Worm (Caenorhabditis elegans) whole organism, young adult: ENCODE results near the gene F58A4.2.
A peak's percentile ranks its signal among the peaks of the same experiment; 100 is the strongest.

Experiments
- B0019.2 ChIP-seq: fragments of 200-800 bp; sonication (Bioruptor generic); conservative IDR thresholded peaks from 2 replicates; pipeline ENCODE4 v1.3.6; 2022; ENCODE audit warnings: missing genetic modification reagents, missing genetic modification characterization, missing compliant biosample characterization
- B0035.1 ChIP-seq: sonication (generic microtip); optimal IDR thresholded peaks from 2 replicates; lab custom pipeline; 2016; ENCODE audit warnings: missing genetic modification characterization, mild to moderate bottlenecking, missing compliant biosample characterization, missing genotype, missing genetic modification reagents
- B0336.3 ChIP-seq: fragments of 200-800 bp; sonication (Bioruptor generic); IDR thresholded peaks from 2 replicates; pipeline ENCODE4 v1.3.6; 2022; ENCODE audit warnings: missing genetic modification characterization, missing compliant biosample characterization
- C06A6.2 ChIP-seq: fragments of 200-800 bp; sonication (Bioruptor generic); conservative IDR thresholded peaks from 2 replicates; pipeline ENCODE4 v1.3.6; 2022; ENCODE audit warnings: missing genetic modification characterization, missing compliant biosample characterization
- F22D6.2 ChIP-seq: sonication (generic microtip); optimal IDR thresholded peaks from 2 replicates; lab custom pipeline; 2016; ENCODE audit warnings: mild to moderate bottlenecking, missing genetic modification characterization, missing compliant biosample characterization
- K12H6.12 ChIP-seq: fragments of 200-800 bp; sonication (Bioruptor generic); optimal IDR thresholded peaks from 2 replicates; lab custom pipeline; 2018; ENCODE audit warnings: mild to moderate bottlenecking, missing genetic modification characterization, missing compliant biosample characterization
- T07F8.4 ChIP-seq: sonication (generic microtip); optimal IDR thresholded peaks from 2 replicates; lab custom pipeline; 2016; ENCODE audit warnings: mild to moderate bottlenecking, missing genetic modification characterization, moderate library complexity, missing compliant biosample characterization
- Y53G8AR.9 ChIP-seq: fragments of 200-800 bp; sonication (Bioruptor generic); conservative IDR thresholded peaks from 2 replicates; pipeline ENCODE4 v1.3.6; 2022; ENCODE audit warnings: missing genetic modification reagents, missing genetic modification characterization, missing compliant biosample characterization
- Y56A3A.18 ChIP-seq: fragments of 200-800 bp; sonication (Bioruptor generic); IDR thresholded peaks from 2 replicates; pipeline ENCODE4 v1.3.6; 2022; ENCODE audit warnings: missing genetic modification reagents, missing genetic modification characterization, missing compliant biosample characterization
- atf-7 ChIP-seq: sonication (generic microtip); optimal IDR thresholded peaks from 2 replicates; lab custom pipeline; 2017; ENCODE audit warnings: mild to moderate bottlenecking, missing genetic modification characterization, missing compliant biosample characterization
- attf-6 ChIP-seq: fragments of 200-800 bp; sonication (Bioruptor generic); IDR thresholded peaks from 2 replicates; pipeline ENCODE4 v1.3.6; 2022; ENCODE audit warnings: missing genetic modification reagents, missing genetic modification characterization, missing compliant biosample characterization
- bed-2 ChIP-seq: fragments of 200-800 bp; sonication (Bioruptor generic); IDR thresholded peaks from 2 replicates; pipeline ENCODE4 v1.3.6; 2022; ENCODE audit warnings: missing genetic modification reagents, missing genetic modification characterization, missing compliant biosample characterization
- cebp-1 ChIP-seq, 2 experiments: fragments of 200-800 bp in 1 of 2; sonication (Bioruptor generic) in 1 of 2; sonication (generic microtip) in 1 of 2; IDR thresholded peaks in 1 of 2; optimal IDR thresholded peaks in 1 of 2; 2 replicates each; pipeline versions ENCODE4 v1.3.6 to Lab custom; 2017 to 2022; ENCODE audit warnings: missing compliant biosample characterization in 2 of 2, missing genetic modification characterization in 2 of 2, mild to moderate bottlenecking in 1 of 2, missing genetic modification reagents in 1 of 2, moderate library complexity in 1 of 2
- ceh-40 ChIP-seq: fragments of 200-800 bp; sonication (Bioruptor generic); IDR thresholded peaks from 2 replicates; pipeline ENCODE4 v1.3.6; 2022; ENCODE audit warnings: missing genetic modification characterization, missing compliant biosample characterization
- ceh-79 ChIP-seq: sonication (generic microtip); optimal IDR thresholded peaks from 2 replicates; lab custom pipeline; 2017; ENCODE audit warnings: mild to moderate bottlenecking, missing genetic modification characterization, missing compliant biosample characterization
- chd-7 ChIP-seq: sonication (generic microtip); optimal IDR thresholded peaks from 2 replicates; lab custom pipeline; 2016; ENCODE audit warnings: mild to moderate bottlenecking, missing genetic modification characterization, moderate library complexity, missing compliant biosample characterization
- efl-1 ChIP-seq: fragments of 150-350 bp; optimal IDR thresholded peaks from 2 replicates; lab custom pipeline; 2014; ENCODE audit warnings: missing biosample characterization, missing genetic modification reagents, missing genetic modification characterization
- egl-18 ChIP-seq: fragments of 200-800 bp; sonication (Bioruptor generic); IDR thresholded peaks from 2 replicates; pipeline ENCODE4 v1.3.6; 2022; ENCODE audit warnings: missing genetic modification reagents, missing genetic modification characterization, missing compliant biosample characterization
- egl-44 ChIP-seq: fragments of 200-800 bp; sonication (Bioruptor generic); IDR thresholded peaks from 2 replicates; pipeline ENCODE4 v1.3.6; 2022; ENCODE audit warnings: missing genetic modification reagents, missing genetic modification characterization, missing compliant biosample characterization
- ekl-4 ChIP-seq: fragments of 200-800 bp; sonication (Bioruptor generic); IDR thresholded peaks from 2 replicates; pipeline ENCODE4 v1.3.6; 2022; ENCODE audit warnings: missing genetic modification reagents, missing genetic modification characterization, missing compliant biosample characterization
- ets-4 ChIP-seq: fragments of 200-800 bp; sonication (Bioruptor generic); optimal IDR thresholded peaks from 2 replicates; lab custom pipeline; 2018; ENCODE audit warnings: mild to moderate bottlenecking, missing genetic modification characterization, missing compliant biosample characterization
- hmg-1.2 ChIP-seq: fragments of 200-800 bp; sonication (Bioruptor generic); IDR thresholded peaks from 2 replicates; pipeline ENCODE4 v1.3.6; 2022; ENCODE audit warnings: missing genetic modification reagents, missing genetic modification characterization, missing compliant biosample characterization
- hrde-1 ChIP-seq: sonication (generic microtip); optimal IDR thresholded peaks from 2 replicates; lab custom pipeline; 2016; ENCODE audit warnings: missing genetic modification characterization, mild to moderate bottlenecking, missing compliant biosample characterization, moderate library complexity, missing genotype, missing genetic modification reagents, borderline replicate concordance
- lag-1 ChIP-seq: fragments of 200-800 bp; sonication (Bioruptor generic); IDR thresholded peaks from 2 replicates; pipeline ENCODE4 v1.3.6; 2022; ENCODE audit warnings: missing genetic modification reagents, missing genetic modification characterization, missing compliant biosample characterization
- lin-26 ChIP-seq: fragments of 200-800 bp; sonication (Bioruptor generic); IDR thresholded peaks from 2 replicates; pipeline ENCODE4 v1.3.6; 2022; ENCODE audit warnings: missing genetic modification reagents, missing genetic modification characterization, missing compliant biosample characterization
- lsl-1 ChIP-seq: fragments of 200-800 bp; sonication (Bioruptor generic); optimal IDR thresholded peaks from 2 replicates; lab custom pipeline; 2018; ENCODE audit warnings: mild to moderate bottlenecking, missing genetic modification characterization, moderate library complexity, missing compliant biosample characterization
- madf-8 ChIP-seq: fragments of 200-800 bp; sonication (Bioruptor generic); conservative IDR thresholded peaks from 2 replicates; pipeline ENCODE4 v1.3.6; 2022; ENCODE audit warnings: missing genetic modification reagents, missing genetic modification characterization, missing compliant biosample characterization
- nfyb-1 ChIP-seq: fragments of 200-800 bp; sonication (Bioruptor generic); IDR thresholded peaks from 2 replicates; pipeline ENCODE4 v1.3.6; 2022; ENCODE audit warnings: missing genetic modification reagents, missing genetic modification characterization, missing compliant biosample characterization
- nhr-120 ChIP-seq: fragments of 200-800 bp; sonication (Bioruptor generic); IDR thresholded peaks from 2 replicates; pipeline ENCODE4 v1.3.6; 2022; ENCODE audit warnings: missing genetic modification characterization, missing compliant biosample characterization
- nhr-80 ChIP-seq: sonication (generic microtip); optimal IDR thresholded peaks from 2 replicates; lab custom pipeline; 2016; ENCODE audit warnings: missing genetic modification characterization, missing compliant biosample characterization
- nhr-90 ChIP-seq: sonication (generic microtip); optimal IDR thresholded peaks from 2 replicates; lab custom pipeline; 2016; ENCODE audit warnings: missing genotype, mild to moderate bottlenecking, missing genetic modification characterization, missing compliant biosample characterization
- rcor-1 ChIP-seq: fragments of 200-800 bp; sonication (Bioruptor generic); IDR thresholded peaks from 2 replicates; pipeline ENCODE4 v1.3.6; 2022; ENCODE audit warnings: missing genetic modification reagents, missing genetic modification characterization, missing compliant biosample characterization
- repo-1 ChIP-seq: sonication (generic microtip); optimal IDR thresholded peaks from 2 replicates; lab custom pipeline; 2017; ENCODE audit warnings: mild to moderate bottlenecking, missing genetic modification characterization, missing compliant biosample characterization
- snpc-1.3 ChIP-seq: sonication (generic microtip); optimal IDR thresholded peaks from 2 replicates; lab custom pipeline; 2017; ENCODE audit warnings: missing genetic modification characterization, mild to moderate bottlenecking, missing compliant biosample characterization, antibody characterized with exemption, moderate library complexity, missing genotype, missing genetic modification reagents; ENCODE audit not compliant: insufficient read depth
- xnd-1 ChIP-seq: sonication (generic microtip); optimal IDR thresholded peaks from 2 replicates; lab custom pipeline; 2016; ENCODE audit warnings: missing genotype, missing genetic modification reagents, missing genetic modification characterization, missing compliant biosample characterization
- zfh-2 ChIP-seq: fragments of 200-800 bp; sonication (Bioruptor generic); conservative IDR thresholded peaks from 2 replicates; pipeline ENCODE4 v1.3.6; 2022; ENCODE audit warnings: missing genetic modification reagents, missing genetic modification characterization, missing compliant biosample characterization
- ztf-26 ChIP-seq: sonication (generic microtip); optimal IDR thresholded peaks from 2 replicates; lab custom pipeline; 2017; ENCODE audit warnings: missing genetic modification characterization, missing compliant biosample characterization
- ztf-3 ChIP-seq: fragments of 200-800 bp; sonication (Bioruptor generic); optimal IDR thresholded peaks from 2 replicates; lab custom pipeline; 2018; ENCODE audit warnings: mild to moderate bottlenecking, missing genetic modification characterization, missing compliant biosample characterization

The F58A4.2 gene

DNA sequence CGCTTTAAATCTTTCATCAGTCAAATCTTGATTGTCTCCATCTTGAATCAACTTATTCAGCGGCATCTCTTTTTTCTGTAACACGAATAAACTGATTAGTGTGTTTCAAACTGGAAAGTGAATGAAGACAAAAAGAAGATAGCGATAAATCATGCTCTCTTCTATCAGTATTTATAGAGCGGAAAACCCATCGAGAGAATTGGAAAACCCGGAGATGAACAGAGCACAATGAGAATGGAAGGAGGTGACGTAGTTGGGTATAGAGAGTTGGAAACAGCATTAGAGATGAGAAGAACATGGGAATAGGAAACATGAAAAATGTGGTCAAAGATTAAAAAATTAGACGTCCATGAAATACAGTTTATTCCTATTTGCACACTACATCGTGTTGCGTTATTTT, 8.4 kb downstream of the F58A4.2 start, which contains the start of gene acox-1.5:
acox-1.5 (minus strand) TSS at position 75 of the 400 bp plus-strand sequence.
- peak; percentile 78 for TF ChIP-seq nhr-80 (tag; lab: Kevin White, UChicago)
- TF ChIP-seq egl-18 (GFP tag; lab: Robert Waterston, UW), result no peak
- TF ChIP-seq ztf-3 (GFP tag; lab: Kevin White, UChicago), result no peak

DNA sequence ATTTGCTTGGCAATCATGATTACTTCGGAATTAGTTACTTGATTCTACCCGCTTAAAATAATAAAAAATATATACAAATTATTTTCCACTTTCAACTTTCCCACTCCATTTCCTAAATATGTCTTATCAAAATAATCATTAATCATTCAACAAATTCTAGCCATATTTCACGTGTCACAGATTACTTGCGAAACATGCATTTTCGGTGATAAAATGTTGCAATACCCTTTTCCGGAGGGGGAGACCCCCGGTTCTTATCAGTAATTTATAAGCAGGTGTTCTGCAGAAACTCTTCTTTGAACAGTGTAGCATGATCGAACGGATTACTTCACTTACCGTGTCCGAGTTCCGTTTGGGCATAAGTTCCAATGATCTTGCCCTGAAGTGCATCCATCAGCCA, 10.3 kb downstream of the F58A4.2 start:
- TF ChIP-seq cebp-1 (GFP tag; IDR thresholded peaks at IDR 0.05; lab: Robert Waterston, UW), result no peak
- peak; percentile 54 for TF ChIP-seq cebp-1 (tag; optimal IDR thresholded peaks at IDR 0.05; lab: Kevin White, UChicago)
- TF ChIP-seq lag-1 (GFP tag; lab: Robert Waterston, UW), result no peak
- TF ChIP-seq ets-4 (GFP tag; lab: Kevin White, UChicago), result peak; percentile 24
- TF ChIP-seq snpc-1.3, result no peak
- TF ChIP-seq nhr-80 (tag; lab: Kevin White, UChicago), result peak; percentile 80

DNA sequence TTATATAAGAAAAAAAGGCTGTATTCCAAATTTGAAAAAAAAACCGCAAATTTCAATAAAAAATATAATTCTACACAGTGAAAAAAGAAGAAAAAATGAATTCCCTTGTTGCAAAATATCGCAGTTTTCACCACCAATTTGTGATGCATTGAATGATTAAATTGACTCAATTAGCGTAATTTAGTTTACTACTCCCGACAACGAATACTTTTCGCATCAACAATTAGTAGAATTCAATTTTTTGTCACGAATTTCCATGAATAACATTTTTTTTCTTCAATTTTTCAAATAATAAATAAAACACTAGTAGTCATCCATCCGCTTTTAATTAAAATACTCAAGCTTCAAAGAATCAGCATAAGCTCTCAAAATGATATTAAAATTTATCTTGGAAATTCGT, 15.2 kb downstream of the F58A4.2 start:
- TF ChIP-seq lin-26 (GFP tag; lab: Robert Waterston, UW) (no peak), B0019.2 (GFP tag; lab: Robert Waterston, UW) (no peak), ekl-4 (GFP tag; lab: Robert Waterston, UW) (no peak), Y56A3A.18 (GFP tag; lab: Robert Waterston, UW) (no peak), F22D6.2 (tag; lab: Kevin White, UChicago) (no peak), madf-8 (no peak), ets-4 (GFP tag; lab: Kevin White, UChicago) (no peak), egl-44 (no peak), lsl-1 (GFP tag; lab: Kevin White, UChicago) (no peak), K12H6.12 (tag; lab: Kevin White, UChicago) (no peak), nhr-90 (tag; lab: Kevin White, UChicago) (no peak), ztf-3 (GFP tag; lab: Kevin White, UChicago) (no peak), rcor-1 (no peak), C06A6.2 (GFP tag; lab: Robert Waterston, UW) (no peak), xnd-1 (tag; lab: Kevin White, UChicago) (no peak), repo-1 (tag; lab: Kevin White, UChicago) (no peak), nhr-120 (GFP tag; lab: Robert Waterston, UW) (no peak), Y53G8AR.9 (GFP tag; lab: Robert Waterston, UW) (no peak), lag-1 (GFP tag; lab: Robert Waterston, UW) (no peak)

DNA sequence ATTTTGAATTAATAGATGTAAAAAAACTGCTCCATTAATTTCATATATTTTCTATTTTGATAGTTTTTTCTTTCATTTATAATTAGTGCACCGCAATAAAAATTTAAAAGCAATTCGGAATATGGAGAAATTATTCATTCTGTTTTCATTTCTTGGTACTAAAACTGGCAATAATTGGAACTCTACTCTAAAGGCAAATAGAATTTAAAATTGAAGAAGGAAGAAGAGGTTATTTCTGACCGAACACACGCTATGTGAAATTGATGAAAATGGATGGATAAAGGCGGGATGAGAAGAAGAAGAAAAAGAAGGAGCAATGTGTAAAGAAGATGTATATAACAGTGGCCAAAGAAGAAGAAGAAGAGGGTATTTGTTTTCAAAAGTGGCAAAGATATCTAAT, 17.3 kb downstream of the F58A4.2 start:
- TF ChIP-seq zfh-2 (no peak), B0336.3 (GFP tag; lab: Robert Waterston, UW) (no peak), hrde-1 (no peak)
- TF ChIP-seq, all 124 proteins: peak for 0

DNA sequence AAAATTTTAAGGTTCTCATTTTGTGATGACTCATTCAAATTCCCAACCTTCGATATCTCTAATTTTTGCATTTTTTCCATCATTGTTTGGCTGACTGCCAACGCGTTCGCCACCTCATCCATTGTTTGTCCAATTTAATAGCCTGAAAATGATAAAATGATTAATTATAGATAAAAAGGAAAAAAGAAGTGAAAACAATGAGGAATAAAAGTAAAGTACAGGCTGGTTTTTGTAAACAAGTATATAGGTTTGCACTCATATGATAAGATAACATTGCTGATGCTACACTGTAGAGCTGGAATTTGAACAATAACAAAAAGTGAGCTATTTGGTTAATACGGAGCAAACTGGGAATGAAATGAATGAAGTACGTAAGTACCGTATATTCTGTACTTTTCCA, 18.3 kb downstream of the F58A4.2 start, which contains the start of gene C48B4.3:
C48B4.3 (minus strand) TSS at position 149 of the 400 bp plus-strand sequence.
- TF ChIP-seq B0035.1 (tag; lab: Kevin White, UChicago) (no peak), attf-6 (GFP tag; lab: Robert Waterston, UW) (no peak), efl-1 (GFP tag; lab: Kevin White, UChicago) (no peak), ceh-40 (GFP tag; lab: Robert Waterston, UW) (no peak), nfyb-1 (no peak), nhr-90 (tag; lab: Kevin White, UChicago) (no peak), hmg-1.2 (GFP tag; lab: Robert Waterston, UW) (no peak), ekl-4 (GFP tag; lab: Robert Waterston, UW) (no peak), atf-7 (tag; lab: Kevin White, UChicago) (no peak), ceh-79 (tag; lab: Kevin White, UChicago) (no peak), chd-7 (tag; lab: Kevin White, UChicago) (no peak), bed-2 (GFP tag; lab: Robert Waterston, UW) (no peak), ztf-26 (tag; lab: Kevin White, UChicago) (no peak), cebp-1 (GFP tag; IDR thresholded peaks at IDR 0.05; lab: Robert Waterston, UW) (no peak), cebp-1 (tag; optimal IDR thresholded peaks at IDR 0.05; lab: Kevin White, UChicago) (no peak), T07F8.4 (tag; lab: Kevin White, UChicago) (no peak)
